Worm (Caenorhabditis elegans): Measurements from ENCODE around the gene M70.5.

DNA sequence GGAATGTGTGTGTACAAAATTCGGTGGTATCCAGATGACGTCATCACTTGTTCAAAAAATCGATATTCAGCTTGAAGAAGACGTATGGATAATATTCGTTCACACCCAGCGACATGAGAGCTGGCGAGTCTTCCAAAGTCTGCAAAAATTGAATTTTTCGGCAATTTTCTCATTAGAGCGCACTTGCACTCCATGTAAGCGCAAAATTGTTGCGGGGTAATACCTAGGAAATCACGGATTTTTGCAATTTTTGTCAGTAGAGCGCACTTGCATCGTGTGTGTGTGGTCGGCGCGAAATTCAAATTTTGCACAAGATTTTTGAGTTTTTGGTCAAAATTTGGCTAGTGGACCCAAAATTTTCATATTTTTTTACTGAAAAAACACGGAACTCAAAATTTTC lies 32.8 kb upstream of the M70.5 start:
- TF ChIP-seq F13C5.2 (tag; optimal IDR thresholded peaks at IDR 0.05) (no peak), ama-1 (optimal IDR thresholded peaks at IDR 0.05) (no peak), hnd-1 (tag; optimal IDR thresholded peaks at IDR 0.05) (no peak), tra-4 (tag; optimal IDR thresholded peaks at IDR 0.05) (no peak)
